Fruit fly (Drosophila melanogaster) whole organism, embryonic: ENCODE data around the gene OtopLc.

Experiments used
- ATbp ChIP-seq: fragments of 200-800 bp; sonication (Bioruptor generic); optimal IDR thresholded peaks from 2 replicates; lab custom pipeline; 2017; ENCODE audit warnings: missing biosample characterization, mild to moderate bottlenecking, missing genetic modification characterization, missing genetic modification reagents
- CG12391 ChIP-seq: fragments of 200-800 bp; sonication (Bioruptor generic); optimal IDR thresholded peaks from 3 replicates; lab custom pipeline; 2018; ENCODE audit warnings: missing biosample characterization, mild to moderate bottlenecking, missing genetic modification characterization, moderate library complexity
- CG15073 ChIP-seq: fragments of 200-800 bp; sonication (Bioruptor generic); optimal IDR thresholded peaks from 2 replicates; lab custom pipeline; 2016; ENCODE audit warnings: missing biosample characterization, missing genetic modification characterization
- CG1603 ChIP-seq: fragments of 200-800 bp; sonication (Bioruptor generic); optimal IDR thresholded peaks from 2 replicates; lab custom pipeline; 2019; ENCODE audit warnings: missing biosample characterization, mild to moderate bottlenecking, missing genetic modification characterization, moderate library complexity
- CG16779 ChIP-seq: fragments of 200-800 bp; sonication (Bioruptor generic); IDR thresholded peaks from 2 replicates; pipeline ENCODE4 v1.3.6; 2022; ENCODE audit warnings: missing biosample characterization, missing genetic modification characterization
- CG17359 ChIP-seq: fragments of 200-800 bp; sonication (Bioruptor generic); optimal IDR thresholded peaks from 3 replicates; lab custom pipeline; 2018; ENCODE audit warnings: missing biosample characterization, mild to moderate bottlenecking, missing genetic modification characterization, moderate library complexity
- CG17385 ChIP-seq: fragments of 200-800 bp; sonication (Bioruptor generic); optimal IDR thresholded peaks from 3 replicates; lab custom pipeline; 2018; ENCODE audit warnings: missing biosample characterization, mild to moderate bottlenecking, missing genetic modification characterization
- CG18764 ChIP-seq: fragments of 200-800 bp; sonication (Bioruptor generic); optimal IDR thresholded peaks from 3 replicates; lab custom pipeline; 2016; ENCODE audit warnings: missing biosample characterization, missing genetic modification characterization
- CG2129 ChIP-seq: fragments of 200-800 bp; sonication (Bioruptor generic); IDR thresholded peaks from 2 replicates; pipeline ENCODE4 v1.3.6; 2022; ENCODE audit warnings: missing biosample characterization, missing genetic modification characterization; ENCODE audit not compliant: partially characterized antibody
- CG32772 ChIP-seq: fragments of 200-800 bp; sonication (Bioruptor generic); IDR thresholded peaks from 2 replicates; pipeline ENCODE4 v1.3.6; 2022; ENCODE audit warnings: missing biosample characterization, missing genetic modification characterization
- CG34224 ChIP-seq: fragments of 200-800 bp; sonication (Bioruptor generic); IDR thresholded peaks from 3 replicates; pipeline ENCODE4 v1.3.6; 2022; ENCODE audit warnings: missing biosample characterization, missing genetic modification characterization; ENCODE audit not compliant: partially characterized antibody
- CG4730 ChIP-seq: fragments of 200-800 bp; sonication (Bioruptor generic); IDR thresholded peaks from 2 replicates; pipeline ENCODE4 v1.3.6; 2022; ENCODE audit warnings: missing biosample characterization, missing genetic modification characterization
- CG5953 ChIP-seq: fragments of 200-800 bp; sonication (Bioruptor generic); IDR thresholded peaks from 2 replicates; pipeline ENCODE4 v1.3.6; 2022; ENCODE audit warnings: missing biosample characterization, missing genetic modification characterization
- CG6854 ChIP-seq: fragments of 200-800 bp; sonication (Bioruptor generic); optimal IDR thresholded peaks from 3 replicates; lab custom pipeline; 2017; ENCODE audit warnings: missing biosample characterization, mild to moderate bottlenecking, missing genetic modification characterization
- CG7963 ChIP-seq: fragments of 200-800 bp; sonication (Bioruptor generic); IDR thresholded peaks from 3 replicates; pipeline ENCODE4 v1.3.6; 2022; ENCODE audit warnings: missing biosample characterization, missing genetic modification characterization; ENCODE audit not compliant: partially characterized antibody
- CG8388 ChIP-seq: fragments of 200-800 bp; sonication (Bioruptor generic); optimal IDR thresholded peaks from 2 replicates; lab custom pipeline; 2019; ENCODE audit warnings: missing biosample characterization, mild to moderate bottlenecking, missing genetic modification characterization, moderate library complexity
- CG8924 ChIP-seq: fragments of 200-800 bp; optimal IDR thresholded peaks from 3 replicates; lab custom pipeline; 2019; ENCODE audit warnings: missing biosample characterization, mild to moderate bottlenecking, missing genetic modification characterization, moderate library complexity
- CG9215 ChIP-seq: fragments of 200-800 bp; sonication (Bioruptor generic); IDR thresholded peaks from 2 replicates; pipeline ENCODE4 v1.3.6; 2022; ENCODE audit warnings: missing biosample characterization, missing genetic modification characterization
- Chrac-16 ChIP-seq: fragments of 200-800 bp; sonication (Bioruptor generic); optimal IDR thresholded peaks from 3 replicates; lab custom pipeline; 2016; ENCODE audit warnings: missing biosample characterization, missing genetic modification characterization
- Dip2 ChIP-seq: fragments of 200-800 bp; sonication (Bioruptor generic); IDR thresholded peaks from 2 replicates; pipeline ENCODE4 v1.3.6; 2022; ENCODE audit warnings: missing biosample characterization, missing genetic modification characterization
- Dref ChIP-seq: fragments of 200-800 bp; sonication (Bioruptor generic); IDR thresholded peaks from 2 replicates; pipeline ENCODE4 v1.3.6; 2022; ENCODE audit warnings: missing biosample characterization, missing genetic modification characterization
- Drgx ChIP-seq: fragments of 200-800 bp; sonication (Bioruptor generic); IDR thresholded peaks from 2 replicates; pipeline ENCODE4 v1.3.6; 2022; ENCODE audit warnings: missing biosample characterization, missing genetic modification characterization
- E2f2 ChIP-seq: fragments of 200-800 bp; sonication (Bioruptor generic); IDR thresholded peaks from 2 replicates; pipeline ENCODE4 v1.3.6; 2022; ENCODE audit warnings: missing biosample characterization, missing genetic modification characterization
- Eip74EF ChIP-seq, 2 experiments: fragments of 200-800 bp in 1 of 2; fragments of >200 bp in 1 of 2; sonication (Bioruptor generic) in 1 of 2; optimal IDR thresholded peaks; 2 replicates each; lab custom pipeline; 2017 to 2019; ENCODE audit warnings: missing biosample characterization in 2 of 2, missing genetic modification characterization in 2 of 2, mild to moderate bottlenecking in 1 of 2, moderate library complexity in 1 of 2
- H15 ChIP-seq: fragments of 200-800 bp; sonication (Bioruptor generic); IDR thresholded peaks from 3 replicates; pipeline ENCODE4 v1.3.6; 2022; ENCODE audit warnings: missing biosample characterization, missing genetic modification characterization
- H2.0 ChIP-seq: fragments of 200-800 bp; sonication (Bioruptor generic); IDR thresholded peaks from 2 replicates; pipeline ENCODE4 v1.3.6; 2022; ENCODE audit warnings: missing biosample characterization, missing genetic modification characterization
- HLH54F ChIP-seq: fragments of 200-800 bp; sonication (Bioruptor generic); optimal IDR thresholded peaks from 3 replicates; lab custom pipeline; 2016; ENCODE audit warnings: missing biosample characterization, missing genetic modification characterization
- Hr78 ChIP-seq, 2 experiments: fragments of 200-800 bp in 1 of 2; fragments of >200 bp in 1 of 2; sonication (Bioruptor generic) in 1 of 2; optimal IDR thresholded peaks; 2 replicates each; lab custom pipeline; 2017 to 2019; ENCODE audit warnings: missing biosample characterization in 2 of 2, missing genetic modification characterization in 2 of 2, mild to moderate bottlenecking in 1 of 2, moderate library complexity in 1 of 2
- Side ChIP-seq: fragments of 200-800 bp; sonication (Bioruptor generic); optimal IDR thresholded peaks from 2 replicates; lab custom pipeline; 2016; ENCODE audit warnings: missing biosample characterization, missing genetic modification characterization
- ash1 ChIP-seq: fragments of 200-800 bp; sonication (Bioruptor generic); optimal IDR thresholded peaks from 2 replicates; lab custom pipeline; 2018; ENCODE audit warnings: missing biosample characterization, mild to moderate bottlenecking, missing genetic modification characterization
- cad ChIP-seq: fragments of >200 bp; optimal IDR thresholded peaks from 2 replicates; lab custom pipeline; 2017; ENCODE audit warnings: missing biosample characterization, missing genetic modification characterization
- chinmo ChIP-seq: fragments of 200-800 bp; sonication (Bioruptor generic); IDR thresholded peaks from 4 replicates; pipeline ENCODE4 v1.3.6; 2022; ENCODE audit warnings: missing biosample characterization, missing genetic modification characterization; ENCODE audit not compliant: partially characterized antibody
- chm ChIP-seq: fragments of 200-800 bp; sonication (Bioruptor generic); IDR thresholded peaks from 2 replicates; pipeline ENCODE4 v1.3.6; 2022; ENCODE audit warnings: missing biosample characterization, missing genetic modification characterization
- ci ChIP-seq: fragments of 200-800 bp; sonication (Bioruptor generic); IDR thresholded peaks from 3 replicates; pipeline ENCODE4 v1.3.6; 2022; ENCODE audit warnings: missing biosample characterization, missing genetic modification characterization
- crp ChIP-seq, 2 experiments: fragments of 200-800 bp; sonication (Bioruptor generic); optimal IDR thresholded peaks; 2 replicates in 1 of 2; 3 replicates in 1 of 2; lab custom pipeline; 2017; ENCODE audit warnings: missing biosample characterization in 2 of 2, missing genetic modification characterization in 2 of 2, mild to moderate bottlenecking in 1 of 2, moderate library complexity in 1 of 2
- gfzf ChIP-seq: fragments of 200-800 bp; sonication (Bioruptor generic); optimal IDR thresholded peaks from 2 replicates; lab custom pipeline; 2016; ENCODE audit warnings: missing biosample characterization, mild to moderate bottlenecking, missing genetic modification characterization, moderate library complexity
- her ChIP-seq: fragments of 200-800 bp; sonication (Bioruptor generic); optimal IDR thresholded peaks from 2 replicates; lab custom pipeline; 2016; ENCODE audit warnings: missing biosample characterization, missing genetic modification characterization
- ken ChIP-seq: fragments of 200-800 bp; sonication (Bioruptor generic); IDR thresholded peaks from 3 replicates; pipeline ENCODE4 v1.3.6; 2022; ENCODE audit warnings: missing biosample characterization, missing genetic modification characterization
- nmo ChIP-seq: fragments of 200-800 bp; sonication (Bioruptor generic); optimal IDR thresholded peaks from 2 replicates; lab custom pipeline; 2018; ENCODE audit warnings: missing biosample characterization, mild to moderate bottlenecking, missing genetic modification characterization, moderate library complexity
- org-1 ChIP-seq: fragments of 200-800 bp; sonication (Bioruptor generic); optimal IDR thresholded peaks from 2 replicates; lab custom pipeline; 2017; ENCODE audit warnings: missing biosample characterization, missing genetic modification characterization
- p53 ChIP-seq: fragments of 200-800 bp; sonication (Bioruptor generic); optimal IDR thresholded peaks from 2 replicates; lab custom pipeline; 2016; ENCODE audit warnings: missing biosample characterization, missing genetic modification characterization
- phol ChIP-seq: fragments of 200-800 bp; sonication (Bioruptor generic); optimal IDR thresholded peaks from 3 replicates; lab custom pipeline; 2018; ENCODE audit warnings: missing biosample characterization, mild to moderate bottlenecking, missing genetic modification characterization, moderate library complexity
- slou ChIP-seq: fragments of 200-800 bp; sonication (Bioruptor generic); optimal IDR thresholded peaks from 3 replicates; lab custom pipeline; 2016; ENCODE audit warnings: missing biosample characterization, missing genetic modification characterization
- sna ChIP-seq: fragments of 200-800 bp; sonication (Bioruptor generic); IDR thresholded peaks from 2 replicates; pipeline ENCODE4 v1.3.6; 2022; ENCODE audit warnings: missing biosample characterization, missing genetic modification characterization; ENCODE audit not compliant: partially characterized antibody
- tll ChIP-seq, 2 experiments: fragments of 200-800 bp in 1 of 2; fragments of >200 bp in 1 of 2; sonication (Bioruptor generic) in 1 of 2; optimal IDR thresholded peaks; 2 replicates each; lab custom pipeline; 2017 to 2019; ENCODE audit warnings: missing biosample characterization in 2 of 2, missing genetic modification characterization in 2 of 2, mild to moderate bottlenecking in 1 of 2, moderate library complexity in 1 of 2
- trh ChIP-seq: fragments of 200-800 bp; sonication (Bioruptor generic); optimal IDR thresholded peaks from 2 replicates; lab custom pipeline; 2016; ENCODE audit warnings: missing biosample characterization, missing genetic modification characterization
- ttk ChIP-seq: fragments of 200-800 bp; sonication (Bioruptor generic); IDR thresholded peaks from 2 replicates; pipeline ENCODE4 v2.1.2; 2022; ENCODE audit warnings: missing biosample characterization, missing genetic modification characterization
- usp ChIP-seq: fragments of >200 bp; optimal IDR thresholded peaks from 2 replicates; lab custom pipeline; 2017; ENCODE audit warnings: missing biosample characterization, missing genetic modification characterization
- vvl ChIP-seq: fragments of 200-800 bp; sonication (Bioruptor generic); IDR thresholded peaks from 2 replicates; pipeline ENCODE4 v1.3.6; 2022; ENCODE audit warnings: missing biosample characterization, missing genetic modification characterization
- wor ChIP-seq: fragments of 200-800 bp; sonication (Bioruptor generic); IDR thresholded peaks from 2 replicates; pipeline ENCODE4 v1.3.6; 2022; ENCODE audit warnings: missing biosample characterization, missing genetic modification characterization
- zen2 ChIP-seq: fragments of 200-800 bp; sonication (Bioruptor generic); IDR thresholded peaks from 3 replicates; pipeline ENCODE4 v1.3.6; 2022; ENCODE audit warnings: missing biosample characterization, missing genetic modification characterization; ENCODE audit not compliant: partially characterized antibody

Gene OtopLc

dm6 chrX:5664222-5664621, 1.6 kb upstream of the OtopLc start (continued):
- no peak for TF ChIP-seq H2.0 (GFP tag; lab: Robert Waterston, UW)
- TF ChIP-seq Dref (GFP tag; lab: Robert Waterston, UW) = no peak
- TF ChIP-seq HLH54F (GFP tag; lab: Kevin White, UChicago) = no peak
- TF ChIP-seq CG6854 (GFP tag; lab: Kevin White, UChicago) = peak; percentile 56
- no peak for TF ChIP-seq zen2 (GFP tag; lab: Robert Waterston, UW)
- no peak for TF ChIP-seq Hr78 (GFP tag; optimal IDR thresholded peaks at IDR 0.05; lab: Kevin White, UChicago)
- no peak for TF ChIP-seq tll (GFP tag; optimal IDR thresholded peaks at IDR 0.05; lab: Kevin White, UChicago)
- TF ChIP-seq CG7963 (GFP tag; lab: Robert Waterston, UW) = no peak
- TF ChIP-seq CG17359 (tag; lab: Kevin White, UChicago) = peak; percentile 9
- TF ChIP-seq CG4730 = no peak
- TF ChIP-seq org-1 (GFP tag; lab: Kevin White, UChicago) = no peak
- no peak for TF ChIP-seq her
- no peak for TF ChIP-seq CG8924 (tag; lab: Kevin White, UChicago)
- peak; percentile 56; the same call in 1 of the 2 replicates for TF ChIP-seq chm (GFP tag; lab: Robert Waterston, UW)
- peak; percentile 74; the same call in 2 of the 3 replicates for TF ChIP-seq ci (GFP tag; lab: Robert Waterston, UW)
- no peak for TF ChIP-seq Chrac-16 (GFP tag; lab: Kevin White, UChicago)
- TF ChIP-seq CG17385 (GFP tag; lab: Kevin White, UChicago) = peak; percentile 41
- no peak for TF ChIP-seq H15 (GFP tag; lab: Robert Waterston, UW)
- no peak for TF ChIP-seq sna (GFP tag; lab: Robert Waterston, UW)
- no peak for TF ChIP-seq CG18764 (GFP tag; lab: Kevin White, UChicago)
- TF ChIP-seq CG8388 (GFP tag; lab: Kevin White, UChicago) = no peak
- 0 out of 2 replicates have a peak, but pooled peaks have one; percentile 13 for TF ChIP-seq E2f2 (GFP tag; lab: Robert Waterston, UW)
- TF ChIP-seq ash1 (GFP tag; lab: Kevin White, UChicago) = no peak
- no peak for TF ChIP-seq Drgx (GFP tag; lab: Robert Waterston, UW)
- no peak for TF ChIP-seq CG1603 (tag; lab: Kevin White, UChicago)
- TF ChIP-seq ATbp (GFP tag; lab: Kevin White, UChicago) = peak; percentile 57
- peak; percentile 46; the same call in 1 of the 2 replicates for TF ChIP-seq vvl
- TF ChIP-seq CG15073 (GFP tag; lab: Kevin White, UChicago) = no peak
- TF ChIP-seq trh (GFP tag; lab: Kevin White, UChicago) = no peak
- TF ChIP-seq CG32772 = no peak
- no peak for TF ChIP-seq nmo (GFP tag; lab: Kevin White, UChicago)
- no peak for TF ChIP-seq Eip74EF (GFP tag; optimal IDR thresholded peaks at IDR 0.05; lab: Kevin White, UChicago)
- no peak for TF ChIP-seq CG34224 (GFP tag; lab: Robert Waterston, UW)
- TF ChIP-seq CG9215 = no peak
- no peak for TF ChIP-seq usp
- TF ChIP-seq phol (tag; lab: Kevin White, UChicago) = no peak
- TF ChIP-seq Side (GFP tag; lab: Kevin White, UChicago) = no peak
- TF ChIP-seq cad = no peak
- TF ChIP-seq p53 (GFP tag; lab: Kevin White, UChicago) = no peak
- no peak for TF ChIP-seq crp (GFP tag; optimal IDR thresholded peaks at IDR 0.05; lab: Kevin White, UChicago)
- TF ChIP-seq CG16779 (GFP tag; lab: Robert Waterston, UW) = 0 out of 2 replicates have a peak, but pooled peaks have one; percentile 10
- TF ChIP-seq CG12391 (tag; lab: Kevin White, UChicago) = no peak
- no peak for TF ChIP-seq wor (GFP tag; lab: Robert Waterston, UW)
- TF ChIP-seq Dip2 = no peak
- no peak for TF ChIP-seq ttk (GFP tag; lab: Robert Waterston, UW)
- TF ChIP-seq ken (GFP tag; lab: Robert Waterston, UW) = 0 out of 3 replicates have a peak, but pooled peaks have one; percentile 22
- no peak for TF ChIP-seq chinmo (GFP tag; lab: Robert Waterston, UW)
- no peak for TF ChIP-seq CG2129 (GFP tag; lab: Robert Waterston, UW)
- TF ChIP-seq CG5953 (GFP tag; lab: Robert Waterston, UW) = no peak
- TF ChIP-seq slou (GFP tag; lab: Kevin White, UChicago) = no peak
- no peak for TF ChIP-seq gfzf (GFP tag; lab: Kevin White, UChicago)
